Worm (Caenorhabditis elegans): ENCODE data around the gene tsr-1.
A peak's percentile ranks its signal among the peaks of the same experiment; 100 is the strongest.

The tsr-1 gene

ce11 chrII:2417889-2418288, 55.3 kb downstream of the tsr-1 start, which contains the start of the genes F42G2.5 and F42G2.7:
TSS of gene F42G2.5 (minus strand) at chrII:2417989.
TSS of gene F42G2.7 (plus strand) at chrII:2418158.
- no peak for TF ChIP-seq nhr-25 (tag; optimal IDR thresholded peaks at IDR 0.05)
- peak; percentile 5 for TF ChIP-seq gmeb-1 (tag; optimal IDR thresholded peaks at IDR 0.05)
- TF ChIP-seq alr-1 (tag; optimal IDR thresholded peaks at IDR 0.05): no peak
- no peak for TF ChIP-seq skn-1 (tag; optimal IDR thresholded peaks at IDR 0.05)
- peak; percentile 32 for TF ChIP-seq fos-1 (tag; optimal IDR thresholded peaks at IDR 0.05)

DNA sequence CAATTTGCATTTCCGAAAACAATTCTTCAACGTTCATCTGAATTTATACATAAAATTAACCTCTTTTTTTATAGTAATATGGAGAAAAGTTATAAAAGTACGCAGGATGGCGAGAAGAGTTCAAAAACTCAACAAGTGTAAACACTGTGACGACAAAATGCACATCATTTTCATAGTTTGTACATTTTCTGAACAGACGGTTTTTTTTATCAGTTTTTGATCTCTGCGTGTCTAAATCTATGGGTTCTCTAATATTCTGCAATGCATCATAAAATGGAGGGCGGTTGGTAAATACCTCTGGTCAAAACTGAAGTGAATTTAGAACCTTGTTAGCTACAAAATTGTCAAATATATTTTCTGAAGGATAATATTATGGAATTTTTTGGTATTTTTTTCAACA, 57.7 kb downstream of the tsr-1 start, which contains the start of gene fbxa-4:
fbxa-4 (minus strand) TSS at position 93 of the 400 bp plus-strand sequence.
- peak; percentile 6 for TF ChIP-seq gmeb-1 (tag; optimal IDR thresholded peaks at IDR 0.05)
- no peak for TF ChIP-seq mdl-1 (tag; optimal IDR thresholded peaks at IDR 0.05)
- TF ChIP-seq fos-1 (tag; optimal IDR thresholded peaks at IDR 0.05): peak; percentile 37
- TF ChIP-seq crh-2 (tag; optimal IDR thresholded peaks at IDR 0.05): peak; percentile 5

DNA sequence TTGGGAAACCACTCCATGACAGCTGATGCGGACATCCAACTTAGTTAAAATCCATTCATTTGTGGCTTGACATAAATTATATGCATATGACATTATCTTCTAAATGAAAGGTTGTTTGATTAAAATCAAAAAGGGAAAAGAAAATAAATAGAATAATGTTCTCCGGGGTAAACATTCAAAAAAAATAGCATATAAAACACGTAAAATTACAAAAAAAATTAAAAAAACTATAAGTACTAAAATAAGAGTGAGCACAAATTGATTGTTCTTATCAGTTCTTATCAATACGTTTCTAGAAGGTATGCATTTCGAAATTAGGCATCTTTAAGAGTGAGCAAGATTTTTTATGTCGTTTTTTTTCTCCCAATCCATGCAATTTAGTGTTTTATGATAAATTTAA, 60.5 kb downstream of the tsr-1 start, which contains the start of gene fbxa-182:
fbxa-182 (minus strand) TSS at position 101 of the 400 bp plus-strand sequence.
- TF ChIP-seq Y55F3AM.14 (GFP tag; optimal IDR thresholded peaks at IDR 0.05) (no peak), unc-39 (tag; optimal IDR thresholded peaks at IDR 0.05) (no peak), unc-55 (GFP tag; optimal IDR thresholded peaks at IDR 0.05) (no peak), sem-4 (tag; optimal IDR thresholded peaks at IDR 0.05) (no peak), ztf-11 (tag; optimal IDR thresholded peaks at IDR 0.05) (no peak), unc-62 (GFP tag; optimal IDR thresholded peaks at IDR 0.05) (no peak), sma-9 (GFP tag; optimal IDR thresholded peaks at IDR 0.05) (no peak), sma-9 (tag; optimal IDR thresholded peaks at IDR 0.05) (no peak), sma-3 (GFP tag; optimal IDR thresholded peaks at IDR 0.05) (no peak), mdl-1 (tag; optimal IDR thresholded peaks at IDR 0.05) (no peak), nhr-10 (tag; optimal IDR thresholded peaks at IDR 0.05) (no peak), nhr-129 (tag; optimal IDR thresholded peaks at IDR 0.05) (no peak), ceh-16 (tag; optimal IDR thresholded peaks at IDR 0.05) (no peak), lin-11 (tag; optimal IDR thresholded peaks at IDR 0.05) (no peak), egl-27 (tag; optimal IDR thresholded peaks at IDR 0.05) (no peak)

- TF ChIP-seq mdl-1 (tag; optimal IDR thresholded peaks at IDR 0.05): no peak
- no peak for TF ChIP-seq egl-27 (tag; optimal IDR thresholded peaks at IDR 0.05)
- no peak for TF ChIP-seq sma-9 (GFP tag; optimal IDR thresholded peaks at IDR 0.05)
- TF ChIP-seq sma-9 (tag; optimal IDR thresholded peaks at IDR 0.05): no peak
- no peak for TF ChIP-seq peb-1 (tag; optimal IDR thresholded peaks at IDR 0.05)
- TF ChIP-seq ztf-4 (tag; optimal IDR thresholded peaks at IDR 0.05): no peak
- TF ChIP-seq ztf-11 (tag; optimal IDR thresholded peaks at IDR 0.05): no peak
- no peak for TF ChIP-seq elt-1 (tag; optimal IDR thresholded peaks at IDR 0.05)
- TF ChIP-seq crh-2 (tag; optimal IDR thresholded peaks at IDR 0.05): no peak
- TF ChIP-seq ztf-1 (GFP tag; conservative IDR thresholded peaks at IDR 0.05): no peak
Measured at ce11 chrII:2411555-2411954, 61.6 kb downstream of the tsr-1 start.

ce11 chrII:2411093-2411492, 62.1 kb downstream of the tsr-1 start:
- TF ChIP-seq lin-13 (GFP tag; optimal IDR thresholded peaks at IDR 0.05) (no peak), nhr-25 (tag; optimal IDR thresholded peaks at IDR 0.05) (no peak), gmeb-1 (tag; optimal IDR thresholded peaks at IDR 0.05) (no peak), lsy-2 (tag; optimal IDR thresholded peaks at IDR 0.05) (no peak), mdl-1 (tag; optimal IDR thresholded peaks at IDR 0.05) (no peak), C34F6.9 (tag; optimal IDR thresholded peaks at IDR 0.05) (no peak), F13H6.1 (tag; optimal IDR thresholded peaks at IDR 0.05) (no peak), ztf-11 (tag; optimal IDR thresholded peaks at IDR 0.05) (no peak), unc-62 (GFP tag; optimal IDR thresholded peaks at IDR 0.05) (no peak), mbf-1 (tag; optimal IDR thresholded peaks at IDR 0.05) (no peak), sma-9 (GFP tag; optimal IDR thresholded peaks at IDR 0.05) (no peak), sma-9 (tag; optimal IDR thresholded peaks at IDR 0.05) (no peak), lin-39 (tag; optimal IDR thresholded peaks at IDR 0.05) (no peak), elt-1 (tag; optimal IDR thresholded peaks at IDR 0.05) (no peak), nhr-12 (tag; optimal IDR thresholded peaks at IDR 0.05) (no peak), ceh-16 (tag; optimal IDR thresholded peaks at IDR 0.05) (no peak)

Measured in whole organism, L2 larva.